Fruit fly (Drosophila melanogaster) whole organism, embryonic: ENCODE data around the gene CG32813.

ENCODE experiments used
- Aef1 ChIP-seq: fragments of 200-800 bp; sonication (Bioruptor generic); IDR thresholded peaks from 3 replicates; pipeline ENCODE4 v1.3.6; 2022; ENCODE audit warnings: missing biosample characterization, missing genetic modification characterization
- B-H2 ChIP-seq: fragments of 200-800 bp; sonication (Bioruptor generic); optimal IDR thresholded peaks from 2 replicates; lab custom pipeline; 2018; ENCODE audit warnings: missing biosample characterization, mild to moderate bottlenecking, missing genetic modification characterization
- CG10321 ChIP-seq: fragments of 200-800 bp; sonication (Bioruptor generic); IDR thresholded peaks from 2 replicates; pipeline ENCODE4 v1.3.6; 2022; ENCODE audit warnings: missing biosample characterization, missing genetic modification characterization
- CG11247 ChIP-seq: fragments of 200-800 bp; sonication (Bioruptor generic); IDR thresholded peaks from 2 replicates; pipeline ENCODE4 v1.3.6; 2022; ENCODE audit warnings: missing biosample characterization, missing genetic modification characterization
- CG11398 ChIP-seq: fragments of 200-800 bp; sonication (Bioruptor generic); optimal IDR thresholded peaks from 2 replicates; lab custom pipeline; 2016; ENCODE audit warnings: missing biosample characterization, missing genetic modification characterization
- CG11456 ChIP-seq: fragments of 200-800 bp; sonication (Bioruptor generic); IDR thresholded peaks from 3 replicates; pipeline ENCODE4 v1.3.6; 2022; ENCODE audit warnings: missing biosample characterization, missing genetic modification characterization
- CG13624 ChIP-seq: fragments of 200-800 bp; sonication (Bioruptor generic); optimal IDR thresholded peaks from 2 replicates; lab custom pipeline; 2016; ENCODE audit warnings: missing biosample characterization, missing genetic modification characterization
- CG14710 ChIP-seq: fragments of 200-800 bp; sonication (Bioruptor generic); optimal IDR thresholded peaks from 3 replicates; lab custom pipeline; 2019; ENCODE audit warnings: missing biosample characterization, mild to moderate bottlenecking, missing genetic modification characterization, moderate library complexity
- CG14965 ChIP-seq: fragments of 200-800 bp; sonication (Bioruptor generic); optimal IDR thresholded peaks from 2 replicates; lab custom pipeline; 2016; ENCODE audit warnings: missing biosample characterization, missing genetic modification characterization, borderline replicate concordance
- CG1603 ChIP-seq: fragments of 200-800 bp; sonication (Bioruptor generic); optimal IDR thresholded peaks from 2 replicates; lab custom pipeline; 2019; ENCODE audit warnings: missing biosample characterization, mild to moderate bottlenecking, missing genetic modification characterization, moderate library complexity
- CG17186 ChIP-seq: fragments of 200-800 bp; sonication (Bioruptor generic); optimal IDR thresholded peaks from 3 replicates; lab custom pipeline; 2017; ENCODE audit warnings: missing biosample characterization, missing genetic modification reagents, missing genetic modification characterization
- CG17568 ChIP-seq: fragments of 200-800 bp; sonication (Bioruptor generic); optimal IDR thresholded peaks from 2 replicates; lab custom pipeline; 2018; ENCODE audit warnings: missing biosample characterization, mild to moderate bottlenecking, missing genetic modification characterization, moderate library complexity
- CG18599 ChIP-seq: fragments of 200-800 bp; sonication (Bioruptor generic); optimal IDR thresholded peaks from 3 replicates; lab custom pipeline; 2017; ENCODE audit warnings: missing biosample characterization, missing genetic modification characterization, mild to moderate bottlenecking, moderate library complexity, missing genetic modification reagents
- CG2875 ChIP-seq: fragments of 200-800 bp; sonication (Bioruptor generic); optimal IDR thresholded peaks from 2 replicates; lab custom pipeline; 2017; ENCODE audit warnings: missing biosample characterization, mild to moderate bottlenecking, missing genetic modification characterization, missing genetic modification reagents
- CG30431 ChIP-seq: fragments of 200-800 bp; sonication (Bioruptor generic); optimal IDR thresholded peaks from 2 replicates; lab custom pipeline; 2017; ENCODE audit warnings: missing biosample characterization, missing genetic modification characterization
- CG4360 ChIP-seq: fragments of 200-800 bp; sonication (Bioruptor generic); IDR thresholded peaks from 2 replicates; pipeline ENCODE4 v1.3.6; 2022; ENCODE audit warnings: missing biosample characterization, missing genetic modification characterization
- CG4404 ChIP-seq: fragments of 200-800 bp; sonication (Bioruptor generic); IDR thresholded peaks from 2 replicates; pipeline ENCODE4 v1.3.6; 2022; ENCODE audit warnings: missing biosample characterization, missing genetic modification characterization
- CG7745 ChIP-seq: fragments of 200-800 bp; sonication (Bioruptor generic); optimal IDR thresholded peaks from 2 replicates; lab custom pipeline; 2018; ENCODE audit warnings: missing biosample characterization, mild to moderate bottlenecking, missing genetic modification characterization, moderate library complexity
- CG9932 ChIP-seq: fragments of 200-800 bp; sonication (Bioruptor generic); IDR thresholded peaks from 2 replicates; pipeline ENCODE4 v1.3.6; 2022; ENCODE audit warnings: missing biosample characterization, missing genetic modification characterization
- E2f2 ChIP-seq: fragments of 200-800 bp; sonication (Bioruptor generic); IDR thresholded peaks from 2 replicates; pipeline ENCODE4 v1.3.6; 2022; ENCODE audit warnings: missing biosample characterization, missing genetic modification characterization
- Hsf ChIP-seq: fragments of 200-800 bp; sonication (Bioruptor generic); optimal IDR thresholded peaks from 3 replicates; lab custom pipeline; 2016; ENCODE audit warnings: missing biosample characterization, missing genetic modification characterization
- Oaz ChIP-seq: fragments of 200-800 bp; sonication (Bioruptor generic); IDR thresholded peaks from 2 replicates; pipeline ENCODE4 v1.3.6; 2022; ENCODE audit warnings: missing biosample characterization, missing genetic modification characterization
- Side ChIP-seq: fragments of 200-800 bp; sonication (Bioruptor generic); optimal IDR thresholded peaks from 2 replicates; lab custom pipeline; 2016; ENCODE audit warnings: missing biosample characterization, missing genetic modification characterization
- Usf ChIP-seq: fragments of 200-800 bp; sonication (Bioruptor generic); optimal IDR thresholded peaks from 2 replicates; lab custom pipeline; 2017; ENCODE audit warnings: missing genotype, missing biosample characterization, missing genetic modification characterization
- abd-A ChIP-seq: fragments of 200-800 bp; sonication (Bioruptor generic); optimal IDR thresholded peaks from 3 replicates; lab custom pipeline; 2019; ENCODE audit warnings: missing biosample characterization, mild to moderate bottlenecking, missing genetic modification characterization, moderate library complexity
- amos ChIP-seq: fragments of 200-800 bp; sonication (Bioruptor generic); IDR thresholded peaks from 2 replicates; pipeline ENCODE4 v1.3.6; 2022; ENCODE audit warnings: missing biosample characterization, missing genetic modification characterization; ENCODE audit not compliant: partially characterized antibody
- ase ChIP-seq: fragments of 200-800 bp; sonication (Bioruptor generic); IDR thresholded peaks from 3 replicates; pipeline ENCODE4 v1.3.6; 2022; ENCODE audit warnings: missing biosample characterization, missing genetic modification characterization
- bbx ChIP-seq: fragments of 200-800 bp; sonication (Bioruptor generic); IDR thresholded peaks from 2 replicates; pipeline ENCODE4 v1.3.6; 2022; ENCODE audit warnings: missing biosample characterization, missing genetic modification characterization; ENCODE audit not compliant: partially characterized antibody
- br ChIP-seq: fragments of >200 bp; optimal IDR thresholded peaks from 2 replicates; lab custom pipeline; 2017
- chinmo ChIP-seq: fragments of 200-800 bp; sonication (Bioruptor generic); IDR thresholded peaks from 4 replicates; pipeline ENCODE4 v1.3.6; 2022; ENCODE audit warnings: missing biosample characterization, missing genetic modification characterization; ENCODE audit not compliant: partially characterized antibody
- ci ChIP-seq: fragments of 200-800 bp; sonication (Bioruptor generic); IDR thresholded peaks from 3 replicates; pipeline ENCODE4 v1.3.6; 2022; ENCODE audit warnings: missing biosample characterization, missing genetic modification characterization
- dmrt99B ChIP-seq: fragments of 200-800 bp; sonication (Bioruptor generic); optimal IDR thresholded peaks from 2 replicates; lab custom pipeline; 2018; ENCODE audit warnings: missing biosample characterization, mild to moderate bottlenecking, missing genetic modification characterization, moderate library complexity
- dpn ChIP-seq, 2 experiments: fragments of 200-800 bp; sonication (Bioruptor generic); optimal IDR thresholded peaks; 3 replicates each; lab custom pipeline; 2016; ENCODE audit warnings: missing biosample characterization in 2 of 2, missing genetic modification characterization in 2 of 2
- ewg ChIP-seq: fragments of 200-800 bp; sonication (Bioruptor generic); optimal IDR thresholded peaks from 3 replicates; lab custom pipeline; 2017; ENCODE audit warnings: mild to moderate bottlenecking, missing biosample characterization, missing genetic modification reagents, missing genetic modification characterization
- hbn ChIP-seq: fragments of 200-800 bp; sonication (Bioruptor generic); IDR thresholded peaks from 2 replicates; pipeline ENCODE4 v1.3.6; 2022; ENCODE audit warnings: missing biosample characterization, missing genetic modification characterization; ENCODE audit not compliant: partially characterized antibody
- jumu ChIP-seq: fragments of 200-800 bp; sonication (Bioruptor generic); optimal IDR thresholded peaks from 3 replicates; lab custom pipeline; 2016; ENCODE audit warnings: missing biosample characterization, missing genetic modification characterization
- kay ChIP-seq: fragments of 200-800 bp; sonication (Bioruptor generic); optimal IDR thresholded peaks from 2 replicates; lab custom pipeline; 2016; ENCODE audit warnings: missing biosample characterization, missing genetic modification characterization
- knrl ChIP-seq: fragments of 200-800 bp; sonication (Bioruptor generic); IDR thresholded peaks from 3 replicates; pipeline ENCODE4 v1.3.6; 2022; ENCODE audit warnings: missing biosample characterization, missing genetic modification characterization; ENCODE audit not compliant: partially characterized antibody
- lov ChIP-seq, 2 experiments: fragments of 200-800 bp in 1 of 2; fragments of >200 bp in 1 of 2; sonication (Bioruptor generic) in 1 of 2; IDR thresholded peaks in 1 of 2; optimal IDR thresholded peaks in 1 of 2; 2 replicates in 1 of 2; 3 replicates in 1 of 2; pipeline versions ENCODE4 v1.3.6 to Lab custom; 2017 to 2022; ENCODE audit warnings: missing biosample characterization in 1 of 2, missing genetic modification characterization in 1 of 2
- nmo ChIP-seq: fragments of 200-800 bp; sonication (Bioruptor generic); optimal IDR thresholded peaks from 2 replicates; lab custom pipeline; 2018; ENCODE audit warnings: missing biosample characterization, mild to moderate bottlenecking, missing genetic modification characterization, moderate library complexity
- psq ChIP-seq: fragments of 200-800 bp; sonication (Bioruptor generic); optimal IDR thresholded peaks from 2 replicates; lab custom pipeline; 2017; ENCODE audit warnings: missing biosample characterization, missing genetic modification characterization
- row ChIP-seq: fragments of 200-800 bp; sonication (Bioruptor generic); IDR thresholded peaks from 3 replicates; pipeline ENCODE4 v1.3.6; 2022; ENCODE audit warnings: missing biosample characterization, missing genetic modification characterization
- scrt ChIP-seq: fragments of 200-800 bp; sonication (Bioruptor generic); optimal IDR thresholded peaks from 2 replicates; lab custom pipeline; 2018; ENCODE audit warnings: missing biosample characterization, mild to moderate bottlenecking, missing genetic modification characterization, moderate library complexity
- sens-2 ChIP-seq: fragments of 200-800 bp; sonication (Bioruptor generic); IDR thresholded peaks from 2 replicates; pipeline ENCODE4 v1.3.6; 2022; ENCODE audit warnings: missing biosample characterization, missing genetic modification characterization
- toy ChIP-seq: fragments of 200-800 bp; sonication (Bioruptor generic); IDR thresholded peaks from 2 replicates; pipeline ENCODE4 v1.3.6; 2022; ENCODE audit warnings: missing biosample characterization, missing genetic modification characterization
- usp ChIP-seq: fragments of >200 bp; optimal IDR thresholded peaks from 2 replicates; lab custom pipeline; 2017; ENCODE audit warnings: missing biosample characterization, missing genetic modification characterization
- vvl ChIP-seq: fragments of 200-800 bp; sonication (Bioruptor generic); IDR thresholded peaks from 2 replicates; pipeline ENCODE4 v1.3.6; 2022; ENCODE audit warnings: missing biosample characterization, missing genetic modification characterization
- zf30C ChIP-seq: fragments of 200-800 bp; sonication (Bioruptor generic); optimal IDR thresholded peaks from 3 replicates; lab custom pipeline; 2018; ENCODE audit warnings: missing biosample characterization, mild to moderate bottlenecking, missing genetic modification characterization
- zfh2 ChIP-seq: fragments of 200-800 bp; sonication (Bioruptor generic); optimal IDR thresholded peaks from 2 replicates; lab custom pipeline; 2016; ENCODE audit warnings: missing biosample characterization, missing genetic modification characterization

CG32813 gene

dm6 chrX:1398455-1399055, 17.8 kb downstream of the CG32813 start (continued):
- TF ChIP-seq CG7745 (tag; lab: Kevin White, UChicago): no peak
- TF ChIP-seq br (lab: Kevin White, UChicago): no peak
- peak; percentile 55 for TF ChIP-seq CG2875 (GFP tag; lab: Kevin White, UChicago)
- TF ChIP-seq CG18599 (GFP tag; lab: Kevin White, UChicago): peak; percentile 72
- peak; percentile 30 for TF ChIP-seq CG11398 (GFP tag; lab: Kevin White, UChicago)
- TF ChIP-seq CG4404 (GFP tag; lab: Robert Waterston, UW): peak; percentile 59
- TF ChIP-seq toy (GFP tag; lab: Robert Waterston, UW): 0 out of 2 replicates have a peak, but pooled peaks have one; percentile 18
- TF ChIP-seq Hsf (GFP tag; lab: Kevin White, UChicago): peak; percentile 59
- peak; percentile 61 to 67 for TF ChIP-seq dpn (GFP tag; optimal IDR thresholded peaks at IDR 0.05; lab: Kevin White, UChicago)
- TF ChIP-seq CG14965: no peak
- peak; percentile 30 for TF ChIP-seq ewg (GFP tag; lab: Kevin White, UChicago)
- no peak for TF ChIP-seq knrl
- peak; percentile 7 for TF ChIP-seq psq (GFP tag; lab: Kevin White, UChicago)
- TF ChIP-seq bbx: no peak
- TF ChIP-seq Oaz (GFP tag; lab: Robert Waterston, UW): peak; percentile 53
- TF ChIP-seq sens-2 (GFP tag; lab: Robert Waterston, UW): no peak
- TF ChIP-seq dmrt99B (tag; lab: Kevin White, UChicago): peak; percentile 67
- TF ChIP-seq nmo (GFP tag; lab: Kevin White, UChicago): peak; percentile 73
- peak; percentile 96 for TF ChIP-seq row (GFP tag; lab: Robert Waterston, UW)
- peak; percentile 38 for TF ChIP-seq zfh2 (GFP tag; lab: Kevin White, UChicago)
- TF ChIP-seq CG11456 (GFP tag; lab: Robert Waterston, UW): peak; percentile 61; the same call in 2 of the 3 replicates
- peak; percentile 61 for TF ChIP-seq ci (GFP tag; lab: Robert Waterston, UW)
- TF ChIP-seq CG1603: peak; percentile 81
- TF ChIP-seq ase: no peak; the same call in 1 of the 3 replicates
- peak; percentile 36 for TF ChIP-seq kay
- TF ChIP-seq Aef1: peak; percentile 56; the same call in 2 of the 3 replicates
- TF ChIP-seq E2f2 (GFP tag; lab: Robert Waterston, UW): peak; percentile 45; the same call in 1 of the 2 replicates
- no peak for TF ChIP-seq CG17186 (GFP tag; lab: Kevin White, UChicago)
- TF ChIP-seq CG10321: no peak
- TF ChIP-seq B-H2 (GFP tag; lab: Kevin White, UChicago): no peak
- TF ChIP-seq hbn (GFP tag; lab: Robert Waterston, UW): no peak
- TF ChIP-seq CG4360: no peak
- TF ChIP-seq CG13624 (GFP tag; lab: Kevin White, UChicago): peak; percentile 10
- no peak for TF ChIP-seq zf30C
- TF ChIP-seq chinmo (GFP tag; lab: Robert Waterston, UW): no peak
- no peak for TF ChIP-seq amos
- TF ChIP-seq vvl (GFP tag; lab: Robert Waterston, UW): peak; percentile 71
- TF ChIP-seq CG11247 (GFP tag; lab: Robert Waterston, UW): peak; percentile 57; the same call in 1 of the 2 replicates
- TF ChIP-seq usp (GFP tag; lab: Kevin White, UChicago): no peak
- peak; percentile 57 for TF ChIP-seq CG30431 (GFP tag; lab: Kevin White, UChicago)
- peak; percentile 81 for TF ChIP-seq abd-A (tag; lab: Kevin White, UChicago)
- peak; percentile 11 for TF ChIP-seq jumu (GFP tag; lab: Kevin White, UChicago)
- TF ChIP-seq lov (optimal IDR thresholded peaks at IDR 0.05; lab: Kevin White, UChicago): no peak
- TF ChIP-seq lov (GFP tag; IDR thresholded peaks at IDR 0.05; lab: Robert Waterston, UW): 0 out of 3 replicates have a peak, but pooled peaks have one; percentile 47
- peak; percentile 67 for TF ChIP-seq CG9932 (GFP tag; lab: Robert Waterston, UW)
- peak; percentile 38 for TF ChIP-seq scrt (GFP tag; lab: Kevin White, UChicago)
- TF ChIP-seq CG17568: no peak
- peak; percentile 20 for TF ChIP-seq CG14710 (tag; lab: Kevin White, UChicago)
- peak; percentile 46 for TF ChIP-seq Usf (GFP tag; lab: Kevin White, UChicago)
- TF ChIP-seq Side (GFP tag; lab: Kevin White, UChicago): peak; percentile 54
